Worm (Caenorhabditis elegans): Measurements from ENCODE around the gene ncx-7.

ncx-7 gene

DNA sequence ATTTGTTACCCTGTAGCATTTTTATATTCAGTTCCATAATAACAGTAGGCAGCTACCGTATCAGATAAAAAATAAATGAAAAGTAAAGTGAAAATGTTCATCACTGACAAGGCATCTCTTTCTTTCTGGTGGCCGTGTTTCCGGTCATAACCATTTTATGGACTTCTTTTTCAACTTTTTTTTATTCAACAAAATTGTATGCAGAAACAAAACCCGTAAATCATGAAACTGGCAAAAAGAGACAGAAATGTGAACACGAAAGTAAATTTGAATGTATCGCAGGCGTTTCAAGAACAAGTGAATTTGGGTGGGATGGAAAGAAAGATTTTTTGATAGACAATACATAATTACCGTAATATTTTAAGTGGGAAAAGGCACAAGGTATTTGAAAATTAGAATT lies 5.0 kb upstream of the ncx-7 start, which contains the start of gene clec-162:
clec-162 (minus strand) TSS at position 101 of the 400 bp plus-strand sequence.
- TF ChIP-seq F22D6.2 (tag; optimal IDR thresholded peaks at IDR 0.05) (no peak), unc-62 (GFP tag; optimal IDR thresholded peaks at IDR 0.05) (no peak), ztf-18 (tag; optimal IDR thresholded peaks at IDR 0.05) (no peak)

- no peak for TF ChIP-seq lin-54 (GFP tag; optimal IDR thresholded peaks at IDR 0.05)
- peak; percentile 92 for TF ChIP-seq nhr-80 (tag; optimal IDR thresholded peaks at IDR 0.05)
- TF ChIP-seq snpc-4 (GFP tag; optimal IDR thresholded peaks at IDR 0.05) = no peak
- peak in 1 of 4 experiments; percentile 44 for TF ChIP-seq snpc-4 (tag; optimal IDR thresholded peaks at IDR 0.05)
Observed at ce11 chrIII:9721991-9722390, 1.9 kb upstream of the ncx-7 start.

ce11 chrIII:9717243-9717642 lies 2.8 kb downstream of the ncx-7 start:
- TF ChIP-seq mes-4 (tag; optimal IDR thresholded peaks at IDR 0.05) (no peak), ceh-79 (tag; optimal IDR thresholded peaks at IDR 0.05) (peak; percentile 27), tlf-1 (GFP tag; optimal IDR thresholded peaks at IDR 0.05) (peak; percentile 38), chd-7 (tag; optimal IDR thresholded peaks at IDR 0.05) (no peak), lsl-1 (GFP tag; optimal IDR thresholded peaks at IDR 0.05) (peak; percentile 77), B0261.1 (tag; optimal IDR thresholded peaks at IDR 0.05) (no peak), rcor-1 (GFP tag; IDR thresholded peaks at IDR 0.05) (no peak; the same call in 1 of the 2 replicates), lin-54 (GFP tag; optimal IDR thresholded peaks at IDR 0.05) (peak; percentile 65), die-1 (tag; optimal IDR thresholded peaks at IDR 0.05) (no peak), dpff-1 (tag; optimal IDR thresholded peaks at IDR 0.05) (no peak), Y53G8AR.9 (GFP tag; conservative IDR thresholded peaks at IDR 0.05) (no peak), T26A5.8 (tag; optimal IDR thresholded peaks at IDR 0.05) (no peak), xnd-1 (tag; optimal IDR thresholded peaks at IDR 0.05) (peak; percentile 62), lin-26 (GFP tag; IDR thresholded peaks at IDR 0.05) (no peak), ztf-26 (tag; optimal IDR thresholded peaks at IDR 0.05) (peak; percentile 46), F57C9.4 (tag; optimal IDR thresholded peaks at IDR 0.05) (peak; percentile 34), F49E8.2 (tag; optimal IDR thresholded peaks at IDR 0.05; ENCODE audit: insufficient read depth) (peak; percentile 67), cebp-1 (GFP tag; IDR thresholded peaks at IDR 0.05) (no peak), cebp-1 (tag; optimal IDR thresholded peaks at IDR 0.05) (no peak), D2030.7 (GFP tag; IDR thresholded peaks at IDR 0.05) (peak; percentile 87), hmg-1.2 (GFP tag; IDR thresholded peaks at IDR 0.05) (peak; percentile 98), akir-1 (GFP tag; optimal IDR thresholded peaks at IDR 0.05) (peak; percentile 20), ztf-3 (GFP tag; optimal IDR thresholded peaks at IDR 0.05) (no peak), sea-2 (GFP tag; IDR thresholded peaks at IDR 0.05) (no peak), tbx-9 (tag; optimal IDR thresholded peaks at IDR 0.05; ENCODE audit: borderline replicate concordance) (no peak), hmg-20 (GFP tag; IDR thresholded peaks at IDR 0.05) (no peak), lsy-27 (tag; optimal IDR thresholded peaks at IDR 0.05; ENCODE audit: borderline replicate concordance, insufficient read depth) (peak; percentile 17), sptf-2 (GFP tag; optimal IDR thresholded peaks at IDR 0.05) (no peak), F33H1.4 (GFP tag; IDR thresholded peaks at IDR 0.05) (peak; percentile 64), snpc-1.3 (tag; optimal IDR thresholded peaks at IDR 0.05; ENCODE audit: insufficient read depth) (peak; percentile 94), unc-130 (GFP tag; optimal IDR thresholded peaks at IDR 0.05) (no peak), egrh-3 (GFP tag; IDR thresholded peaks at IDR 0.05) (no peak), F23B12.7 (tag; optimal IDR thresholded peaks at IDR 0.05; ENCODE audit: insufficient read depth) (peak; percentile 84), athp-1 (tag; optimal IDR thresholded peaks at IDR 0.05) (no peak), repo-1 (tag; optimal IDR thresholded peaks at IDR 0.05) (peak; percentile 76), nfya-2 (GFP tag; IDR thresholded peaks at IDR 0.05) (no peak), ceh-40 (GFP tag; IDR thresholded peaks at IDR 0.05) (no peak), let-607 (tag; optimal IDR thresholded peaks at IDR 0.05) (no peak), ceh-58 (GFP tag; IDR thresholded peaks at IDR 0.05) (no peak), let-526 (GFP tag; IDR thresholded peaks at IDR 0.05) (no peak)

Data from whole organism, young adult.